Worm (Caenorhabditis elegans): ENCODE measurements around the gene W07B8.4.

DNA sequence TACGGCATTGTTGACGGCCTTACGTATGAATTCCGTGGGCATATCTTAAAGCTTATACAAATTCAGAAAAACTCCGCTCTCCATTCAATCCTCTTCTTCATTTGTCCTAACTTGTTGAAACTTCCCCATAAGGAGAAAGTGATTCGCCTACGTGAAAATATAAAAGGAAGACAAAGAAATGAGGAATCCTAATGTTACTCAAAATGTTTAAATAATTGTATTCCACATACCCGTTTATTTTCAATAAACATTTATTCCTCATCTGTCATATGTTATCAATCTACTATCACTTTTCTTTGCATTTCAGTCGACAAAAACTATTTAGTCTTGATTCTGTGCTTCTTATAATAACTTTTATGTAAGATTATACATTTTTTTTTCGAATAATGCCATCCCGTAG lies 43.7 kb downstream of the W07B8.4 start, which contains the start of gene clec-203:
- TF ChIP-seq ama-1 (optimal IDR thresholded peaks at IDR 0.05), result no peak
- TF ChIP-seq aly-1 (tag; optimal IDR thresholded peaks at IDR 0.05), result no peak
- TF ChIP-seq F13C5.2 (tag; optimal IDR thresholded peaks at IDR 0.05), result no peak
- TF ChIP-seq tbx-37 (GFP tag; conservative IDR thresholded peaks at IDR 0.05), result no peak
- no peak for TF ChIP-seq flt-1 (GFP tag; IDR thresholded peaks at IDR 0.05)
- no peak for TF ChIP-seq scrt-1 (GFP tag; IDR thresholded peaks at IDR 0.05)

All from whole organism, early embryonic.